Worm (Caenorhabditis elegans) whole organism, young adult: Measurements from ENCODE around the gene C25H3.1.

ENCODE experiments used
- nhr-120 ChIP-seq: fragments of 200-800 bp; sonication (Bioruptor generic); IDR thresholded peaks from 2 replicates; pipeline ENCODE4 v1.3.6; 2022; ENCODE audit warnings: missing genetic modification characterization, missing compliant biosample characterization
- snpc-3.4 ChIP-seq: sonication (generic microtip); optimal IDR thresholded peaks from 2 replicates; lab custom pipeline; 2017; ENCODE audit warnings: missing genetic modification characterization, mild to moderate bottlenecking, missing compliant biosample characterization, antibody characterized with exemption, moderate library complexity, missing genotype, missing genetic modification reagents
- ztf-28 ChIP-seq: fragments of 200-800 bp; sonication (Bioruptor generic); IDR thresholded peaks from 2 replicates; pipeline ENCODE4 v1.3.6; 2022; ENCODE audit warnings: missing genetic modification reagents, missing genetic modification characterization, missing compliant biosample characterization

DNA sequence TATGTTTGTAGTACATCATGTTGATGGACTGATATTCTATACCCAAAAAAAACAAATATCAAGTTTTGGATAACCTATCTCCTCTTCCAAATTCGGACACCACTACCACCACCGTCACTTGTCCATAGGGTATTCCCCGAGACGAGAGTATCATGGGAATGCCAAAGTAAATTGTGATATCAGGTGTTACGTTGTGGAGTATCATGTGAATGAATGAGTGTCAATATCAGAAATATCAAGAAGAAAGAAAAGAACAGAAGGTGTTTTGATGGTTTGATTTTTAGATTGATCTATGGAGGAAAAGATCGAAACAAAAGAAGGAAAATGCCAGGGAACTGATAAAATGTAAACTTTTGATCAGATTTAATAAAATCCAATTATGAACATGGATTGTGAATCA lies 617 bp upstream of the C25H3.1 start:
- TF ChIP-seq nhr-120 (GFP tag; lab: Robert Waterston, UW), result no peak
- no peak for TF ChIP-seq ztf-28 (GFP tag; lab: Robert Waterston, UW)
- no peak for TF ChIP-seq snpc-3.4 (tag; lab: Kevin White, UChicago)
